1 fruit fly cellular context compared by ENCODE assay signal in the genomic region with DNA sequence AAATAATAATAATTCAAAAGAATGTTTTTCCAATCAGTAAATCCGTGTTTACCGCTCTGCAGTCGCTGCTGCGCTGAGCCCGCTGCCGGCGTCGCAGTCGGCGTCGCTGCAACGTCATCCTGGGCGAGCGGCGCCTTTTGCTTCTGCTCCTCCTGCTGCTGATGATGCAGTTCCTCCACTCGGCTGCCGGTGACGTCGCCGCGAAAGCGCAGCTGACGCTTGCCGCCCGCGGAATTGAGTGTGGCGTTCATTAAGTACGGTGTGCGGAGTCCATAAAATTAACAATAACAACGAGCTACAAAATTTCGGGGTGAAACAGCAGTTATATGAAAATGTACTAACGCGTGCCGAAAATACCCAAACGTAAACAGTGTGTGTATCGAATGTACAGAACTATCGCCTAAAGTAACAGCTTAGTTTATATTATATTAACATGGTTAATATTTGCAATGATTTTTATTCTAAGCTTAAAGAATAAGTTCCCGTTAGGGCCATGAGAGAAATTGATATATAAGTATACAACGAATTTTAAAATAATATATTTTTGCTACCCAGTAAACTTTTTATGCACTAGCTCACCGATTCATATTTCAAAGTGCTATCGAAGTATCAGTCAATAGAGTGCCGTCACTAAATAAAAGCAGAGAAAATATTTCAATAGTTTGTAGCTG.
A peak's percentile ranks its signal among the peaks of the same experiment; 100 is the strongest.
TF ChIP-seq lines count a peak whose summit lies in the region.

Gene CG7218, minus strand, starts transcription at position 346 of the 671 bp plus-strand sequence.
Gene Cbp20, plus strand, starts transcription at position 610 of the 671 bp plus-strand sequence.

TF ChIP-seq in whole organism, embryonic, 481 proteins besides CTCF, POLR2A, EP300 and RAD21 (continued from another document):
- peak; percentile 69 for TF ChIP-seq CG3281 (GFP tag; optimal IDR thresholded peaks at IDR 0.05; lab: Kevin White, UChicago)
- TF ChIP-seq CG13894 (tag; optimal IDR thresholded peaks at IDR 0.05; lab: Kevin White, UChicago): peak; percentile 69
- peak; percentile 76 for TF ChIP-seq sug (tag; optimal IDR thresholded peaks at IDR 0.05; lab: Kevin White, UChicago)
- peak; percentile 89 for TF ChIP-seq sna (GFP tag; IDR thresholded peaks at IDR 0.05; lab: Robert Waterston, UW; ENCODE audit: partially characterized antibody)
- peak; percentile 20 for TF ChIP-seq tx (GFP tag; optimal IDR thresholded peaks at IDR 0.05; lab: Kevin White, UChicago)
- TF ChIP-seq Sry-δ (GFP tag; optimal IDR thresholded peaks at IDR 0.05; lab: Kevin White, UChicago): peak; percentile 83
- TF ChIP-seq CG17361 (GFP tag; IDR thresholded peaks at IDR 0.05; lab: Robert Waterston, UW): peak; percentile 80
- TF ChIP-seq scrt (GFP tag; optimal IDR thresholded peaks at IDR 0.05; lab: Kevin White, UChicago): peak; percentile 20
- peak; percentile 70 for TF ChIP-seq Meics (GFP tag; optimal IDR thresholded peaks at IDR 0.05; lab: Kevin White, UChicago)
- no peak for TF ChIP-seq CG8281 (tag; optimal IDR thresholded peaks at IDR 0.05; lab: Kevin White, UChicago)
- peak; percentile 8 for TF ChIP-seq Atf-2 (GFP tag; optimal IDR thresholded peaks at IDR 0.05; lab: Kevin White, UChicago)
- peak; percentile 49 for TF ChIP-seq tap (tag; optimal IDR thresholded peaks at IDR 0.05; lab: Kevin White, UChicago)
- TF ChIP-seq cwo (GFP tag; optimal IDR thresholded peaks at IDR 0.05; lab: Kevin White, UChicago): peak; percentile 49
